Worm (Caenorhabditis elegans) whole organism, L3 larva: Measurements from ENCODE around the gene C56C10.6.

Experiments used
- R02D3.7 ChIP-seq: fragments of 150-350 bp; optimal IDR thresholded peaks from 2 replicates; lab custom pipeline; 2014; ENCODE audit warnings: missing biosample characterization, missing genetic modification characterization
- elt-2 ChIP-seq: sonication (generic microtip); optimal IDR thresholded peaks from 2 replicates; lab custom pipeline; 2016; ENCODE audit warnings: missing genetic modification reagents, mild to moderate bottlenecking, missing genetic modification characterization, missing compliant biosample characterization
- lin-15B ChIP-seq: fragments of 150-350 bp; optimal IDR thresholded peaks from 2 replicates; lab custom pipeline; 2014; ENCODE audit warnings: missing biosample characterization, missing genetic modification characterization
- nhr-23 ChIP-seq: fragments of 150-350 bp; optimal IDR thresholded peaks from 2 replicates; lab custom pipeline; 2014; ENCODE audit warnings: missing biosample characterization, missing genetic modification reagents, missing genetic modification characterization
- nhr-28 ChIP-seq: fragments of 150-350 bp; optimal IDR thresholded peaks from 2 replicates; lab custom pipeline; 2014; ENCODE audit warnings: missing biosample characterization, missing genetic modification characterization
- unc-62 ChIP-seq: fragments of 150-350 bp; sonication (generic microtip); optimal IDR thresholded peaks from 4 replicates; lab custom pipeline; 2014; ENCODE audit warnings: missing biosample characterization, missing genetic modification reagents, missing genetic modification characterization

ce11 chrII:6592251-6592650, 11.1 kb upstream of the C56C10.6 start, which contains the start of gene C56C10.9:
- TF ChIP-seq nhr-28 = no peak
- TF ChIP-seq elt-2 (tag; lab: Kevin White, UChicago) = no peak
- TF ChIP-seq lin-15B = no peak
- no peak for TF ChIP-seq R02D3.7 (tag; lab: Kevin White, UChicago)
- no peak for TF ChIP-seq unc-62
- no peak for TF ChIP-seq nhr-23 (tag; lab: Kevin White, UChicago)
